Worm (Caenorhabditis elegans) whole organism, L4/young adult: Measurements from ENCODE around the gene nlp-27.

ENCODE experiments used
- W03F9.2 ChIP-seq: fragments of 150-350 bp; optimal IDR thresholded peaks from 2 replicates; lab custom pipeline; 2014; ENCODE audit warnings: missing biosample characterization, missing genetic modification characterization
- dao-5 ChIP-seq: sonication (generic microtip); optimal IDR thresholded peaks from 2 replicates; lab custom pipeline; 2016; ENCODE audit warnings: missing genotype, missing genetic modification characterization, moderate library complexity, missing compliant biosample characterization

DNA sequence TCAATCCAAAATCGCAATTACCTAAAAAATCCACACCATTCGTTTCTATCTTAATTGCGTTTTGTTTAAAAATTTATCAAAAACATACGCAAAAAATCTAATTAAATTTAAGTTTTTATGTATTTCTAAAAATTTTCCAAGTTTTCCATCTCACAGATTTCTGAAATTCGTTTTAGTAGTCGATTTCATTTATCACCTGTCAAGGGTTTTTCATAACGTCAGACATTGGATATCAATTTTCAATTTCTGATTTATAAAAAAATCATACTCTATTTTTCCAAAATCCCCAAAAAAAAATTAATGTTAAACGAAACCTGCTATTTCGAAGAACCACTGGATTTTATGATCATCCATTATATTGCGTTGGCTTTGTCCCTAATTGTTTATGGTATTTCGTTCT lies 21.0 kb downstream of the nlp-27 start, which contains the start of gene srh-4:
- TF ChIP-seq W03F9.2 (tag; lab: Kevin White, UChicago) (no peak), dao-5 (no peak)
